Fruit fly (Drosophila melanogaster): ENCODE results near the gene CG9806.

dm6 chrX:10576993-10577392 is 49.9 kb downstream of the CG9806 start:
- TF ChIP-seq CG8478 (optimal IDR thresholded peaks at IDR 0.05) (no peak), CTCF (optimal IDR thresholded peaks at IDR 0.05) (no peak)

Measured in S2 (cell line).